Fruit fly (Drosophila melanogaster): ENCODE results near the gene VhaM9.7-a.

Gene VhaM9.7-a

dm6 chr3L:4282627-4283026 lies 20.1 kb downstream of the VhaM9.7-a start, which contains the start of gene CG11583 (continued):
- TF ChIP-seq CG6654 (GFP tag; optimal IDR thresholded peaks at IDR 0.05) (no peak), Hr3 (GFP tag; optimal IDR thresholded peaks at IDR 0.05) (no peak), odd (GFP tag; optimal IDR thresholded peaks at IDR 0.05) (no peak), p53 (GFP tag; optimal IDR thresholded peaks at IDR 0.05) (peak; percentile 40), seq (GFP tag; IDR thresholded peaks at IDR 0.05) (no peak), CG18262 (tag; optimal IDR thresholded peaks at IDR 0.05) (peak; percentile 5), CG4730 (GFP tag; IDR thresholded peaks at IDR 0.05) (no peak), gsb (GFP tag; IDR thresholded peaks at IDR 0.05) (no peak), toy (GFP tag; IDR thresholded peaks at IDR 0.05) (no peak), Hr39 (optimal IDR thresholded peaks at IDR 0.05) (no peak), CG31441 (GFP tag; IDR thresholded peaks at IDR 0.05) (no peak), gem (tag; optimal IDR thresholded peaks at IDR 0.05) (no peak), onecut (GFP tag; IDR thresholded peaks at IDR 0.05) (no peak), inv (GFP tag; IDR thresholded peaks at IDR 0.05; ENCODE audit: partially characterized antibody) (no peak), kni (GFP tag; optimal IDR thresholded peaks at IDR 0.05) (no peak), NK7.1 (GFP tag; optimal IDR thresholded peaks at IDR 0.05) (no peak), CG7357 (GFP tag; IDR thresholded peaks at IDR 0.05) (no peak), HLH4C (GFP tag; IDR thresholded peaks at IDR 0.05; ENCODE audit: partially characterized antibody) (no peak), Sox102F (GFP tag; optimal IDR thresholded peaks at IDR 0.05) (no peak), Spps (tag; optimal IDR thresholded peaks at IDR 0.05) (no peak), br (optimal IDR thresholded peaks at IDR 0.05) (no peak), CG7271 (tag; optimal IDR thresholded peaks at IDR 0.05) (no peak), Blimp-1 (GFP tag; optimal IDR thresholded peaks at IDR 0.05) (no peak), CG10959 (GFP tag; IDR thresholded peaks at IDR 0.05) (no peak), Xrp1 (GFP tag; IDR thresholded peaks at IDR 0.05) (peak; percentile 35; the same call in 1 of the 2 replicates), Rfx (GFP tag; IDR thresholded peaks at IDR 0.05) (peak; percentile 58), CG15269 (tag; optimal IDR thresholded peaks at IDR 0.05) (no peak), Sin3A (optimal IDR thresholded peaks at IDR 0.05) (peak; percentile 33), esg (GFP tag; conservative IDR thresholded peaks at IDR 0.05) (no peak), cg (GFP tag; optimal IDR thresholded peaks at IDR 0.05) (no peak), ssp (GFP tag; IDR thresholded peaks at IDR 0.05) (no peak), tup (GFP tag; optimal IDR thresholded peaks at IDR 0.05) (no peak), CG7839 (tag; optimal IDR thresholded peaks at IDR 0.05) (no peak), dati (GFP tag; IDR thresholded peaks at IDR 0.05) (no peak), tap (tag; optimal IDR thresholded peaks at IDR 0.05) (no peak), Sry-δ (GFP tag; optimal IDR thresholded peaks at IDR 0.05) (peak; percentile 47), sug (tag; optimal IDR thresholded peaks at IDR 0.05) (no peak), lab (GFP tag; optimal IDR thresholded peaks at IDR 0.05) (no peak), TFAM (GFP tag; optimal IDR thresholded peaks at IDR 0.05) (no peak), ato (GFP tag; IDR thresholded peaks at IDR 0.05; ENCODE audit: partially characterized antibody) (no peak), Fer2 (tag; optimal IDR thresholded peaks at IDR 0.05) (peak; percentile 6), cwo (GFP tag; optimal IDR thresholded peaks at IDR 0.05) (peak; percentile 93), CoRest (tag; optimal IDR thresholded peaks at IDR 0.05) (no peak), Scr (GFP tag; IDR thresholded peaks at IDR 0.05; ENCODE audit: partially characterized antibody) (peak; percentile 40; the same call in 1 of the 2 replicates), da (GFP tag; optimal IDR thresholded peaks at IDR 0.05) (no peak), pum (GFP tag; optimal IDR thresholded peaks at IDR 0.05) (no peak), scrt (GFP tag; optimal IDR thresholded peaks at IDR 0.05) (no peak), CG8089 (GFP tag; optimal IDR thresholded peaks at IDR 0.05) (no peak), CG8944 (GFP tag; optimal IDR thresholded peaks at IDR 0.05) (peak; percentile 45), org-1 (GFP tag; optimal IDR thresholded peaks at IDR 0.05) (no peak), CG4328 (GFP tag; optimal IDR thresholded peaks at IDR 0.05) (no peak), CG1832 (GFP tag; optimal IDR thresholded peaks at IDR 0.05) (no peak), ab (GFP tag; optimal IDR thresholded peaks at IDR 0.05) (no peak)
